Worm (Caenorhabditis elegans): Measurements from ENCODE around the gene C07H6.2.

Gene C07H6.2

DNA sequence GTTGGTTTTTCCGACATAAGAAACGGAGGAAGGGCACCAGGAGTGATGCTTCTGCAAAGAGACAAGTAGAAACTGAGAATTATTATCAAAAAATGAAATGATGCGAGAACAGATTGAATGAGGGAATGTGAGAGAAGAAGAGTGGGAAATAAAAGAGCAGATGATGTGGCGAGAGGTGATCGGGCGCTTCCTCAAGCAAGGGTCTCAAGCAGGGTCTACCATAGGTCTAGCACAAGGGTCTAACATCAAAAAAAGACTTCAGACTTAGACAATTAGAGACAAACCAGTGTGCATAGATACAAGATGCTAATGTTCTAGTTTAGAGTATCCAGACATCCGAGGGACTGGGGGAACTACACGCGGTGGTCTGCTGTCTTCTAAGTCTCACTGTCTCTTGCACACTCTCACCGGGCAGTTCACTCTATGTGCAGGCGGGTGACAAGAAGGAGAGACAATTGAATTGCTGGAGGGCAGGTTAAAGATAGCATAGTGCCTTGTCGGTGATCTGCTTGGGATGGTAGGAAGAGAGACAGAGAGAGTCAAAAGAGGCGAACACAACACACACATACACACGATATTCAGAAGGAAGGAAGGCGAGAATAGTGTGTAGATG lies 49.4 kb downstream of the C07H6.2 start, which contains the start of gene R13A5.7:
R13A5.7 (minus strand) TSS at position 51 of the 613 bp plus-strand sequence.
- TF ChIP-seq flt-1 (GFP tag; IDR thresholded peaks at IDR 0.05) (peak; percentile 18; the same call in 1 of the 2 replicates), klf-2 (GFP tag; conservative IDR thresholded peaks at IDR 0.05) (no peak), T22C8.4 (GFP tag; IDR thresholded peaks at IDR 0.05) (no peak), ref-1 (GFP tag; conservative IDR thresholded peaks at IDR 0.05) (no peak), med-1 (GFP tag; optimal IDR thresholded peaks at IDR 0.05; ENCODE audit: insufficient read depth) (no peak), ztf-23 (GFP tag; IDR thresholded peaks at IDR 0.05) (no peak), tab-1 (GFP tag; IDR thresholded peaks at IDR 0.05) (no peak), ztf-29 (GFP tag; IDR thresholded peaks at IDR 0.05) (no peak), cog-1 (tag; optimal IDR thresholded peaks at IDR 0.05) (peak; percentile 18)
